Fruit fly (Drosophila melanogaster) whole organism, embryonic: ENCODE data around the gene NT1.

Experiments used
- Adf1 ChIP-seq: fragments of 200-800 bp; sonication (Bioruptor generic); IDR thresholded peaks from 2 replicates; pipeline ENCODE4 v1.3.6; 2022; ENCODE audit warnings: missing biosample characterization, missing genetic modification characterization
- Aef1 ChIP-seq: fragments of 200-800 bp; sonication (Bioruptor generic); IDR thresholded peaks from 3 replicates; pipeline ENCODE4 v1.3.6; 2022; ENCODE audit warnings: missing biosample characterization, missing genetic modification characterization
- CG10209 ChIP-seq: fragments of 200-800 bp; sonication (Bioruptor generic); optimal IDR thresholded peaks from 3 replicates; lab custom pipeline; 2017; ENCODE audit warnings: missing biosample characterization, mild to moderate bottlenecking, missing genetic modification characterization, missing genetic modification reagents
- CG11560 ChIP-seq: fragments of 200-800 bp; sonication (Bioruptor generic); IDR thresholded peaks from 3 replicates; pipeline ENCODE4 v1.3.6; 2022; ENCODE audit warnings: missing biosample characterization, missing genetic modification characterization
- CG11723 ChIP-seq: fragments of 200-800 bp; sonication (Bioruptor generic); optimal IDR thresholded peaks from 2 replicates; lab custom pipeline; 2017; ENCODE audit warnings: missing biosample characterization, mild to moderate bottlenecking, missing genetic modification characterization
- CG13624 ChIP-seq: fragments of 200-800 bp; sonication (Bioruptor generic); optimal IDR thresholded peaks from 2 replicates; lab custom pipeline; 2016; ENCODE audit warnings: missing biosample characterization, missing genetic modification characterization
- CG14965 ChIP-seq: fragments of 200-800 bp; sonication (Bioruptor generic); optimal IDR thresholded peaks from 2 replicates; lab custom pipeline; 2016; ENCODE audit warnings: missing biosample characterization, missing genetic modification characterization, borderline replicate concordance
- CG15269 ChIP-seq: fragments of 200-800 bp; sonication (Bioruptor generic); optimal IDR thresholded peaks from 2 replicates; lab custom pipeline; 2018; ENCODE audit warnings: missing biosample characterization, mild to moderate bottlenecking, missing genetic modification characterization, moderate library complexity
- CG15601 ChIP-seq: fragments of 200-800 bp; sonication (Bioruptor generic); optimal IDR thresholded peaks from 3 replicates; lab custom pipeline; 2019; ENCODE audit warnings: missing biosample characterization, mild to moderate bottlenecking, missing genetic modification characterization, moderate library complexity
- CG18476 ChIP-seq: fragments of 200-800 bp; sonication (Bioruptor generic); optimal IDR thresholded peaks from 2 replicates; lab custom pipeline; 2016; ENCODE audit warnings: missing biosample characterization, mild to moderate bottlenecking, missing genetic modification characterization
- CG2199 ChIP-seq: fragments of 200-800 bp; sonication (Bioruptor generic); IDR thresholded peaks from 3 replicates; pipeline ENCODE4 v1.3.6; 2022; ENCODE audit warnings: missing biosample characterization, missing genetic modification characterization
- CG3163 ChIP-seq: fragments of 200-800 bp; sonication (Bioruptor generic); optimal IDR thresholded peaks from 3 replicates; lab custom pipeline; 2016; ENCODE audit warnings: missing biosample characterization, missing genetic modification characterization
- CG32767 ChIP-seq: fragments of 200-800 bp; sonication (Bioruptor generic); IDR thresholded peaks from 2 replicates; pipeline ENCODE4 v1.3.6; 2022; ENCODE audit warnings: missing biosample characterization, missing genetic modification characterization
- CG34224 ChIP-seq: fragments of 200-800 bp; sonication (Bioruptor generic); IDR thresholded peaks from 3 replicates; pipeline ENCODE4 v1.3.6; 2022; ENCODE audit warnings: missing biosample characterization, missing genetic modification characterization; ENCODE audit not compliant: partially characterized antibody
- CG4707 ChIP-seq: fragments of 200-800 bp; sonication (Bioruptor generic); optimal IDR thresholded peaks from 2 replicates; lab custom pipeline; 2018; ENCODE audit warnings: missing biosample characterization, mild to moderate bottlenecking, missing genetic modification characterization, moderate library complexity
- CG6683 ChIP-seq: fragments of 200-800 bp; sonication (Bioruptor generic); optimal IDR thresholded peaks from 2 replicates; lab custom pipeline; 2017; ENCODE audit warnings: missing biosample characterization, mild to moderate bottlenecking, missing genetic modification characterization, missing genetic modification reagents
- CG8281 ChIP-seq: fragments of 200-800 bp; sonication (Bioruptor generic); optimal IDR thresholded peaks from 2 replicates; lab custom pipeline; 2018; ENCODE audit warnings: missing biosample characterization, mild to moderate bottlenecking, missing genetic modification characterization, moderate library complexity
- CG8924 ChIP-seq: fragments of 200-800 bp; optimal IDR thresholded peaks from 3 replicates; lab custom pipeline; 2019; ENCODE audit warnings: missing biosample characterization, mild to moderate bottlenecking, missing genetic modification characterization, moderate library complexity
- CG8944 ChIP-seq: fragments of 200-800 bp; sonication (Bioruptor generic); optimal IDR thresholded peaks from 3 replicates; lab custom pipeline; 2016; ENCODE audit warnings: missing biosample characterization, missing genetic modification characterization
- CHES-1-like ChIP-seq: fragments of 200-800 bp; sonication (Bioruptor generic); optimal IDR thresholded peaks from 2 replicates; lab custom pipeline; 2016; ENCODE audit warnings: missing biosample characterization, missing genetic modification characterization
- Dip2 ChIP-seq: fragments of 200-800 bp; sonication (Bioruptor generic); IDR thresholded peaks from 2 replicates; pipeline ENCODE4 v1.3.6; 2022; ENCODE audit warnings: missing biosample characterization, missing genetic modification characterization
- Hey ChIP-seq: fragments of 200-800 bp; sonication (Bioruptor generic); optimal IDR thresholded peaks from 3 replicates; lab custom pipeline; 2018; ENCODE audit warnings: missing biosample characterization, mild to moderate bottlenecking, missing genetic modification characterization
- Hr78 ChIP-seq, 2 experiments: fragments of 200-800 bp in 1 of 2; fragments of >200 bp in 1 of 2; sonication (Bioruptor generic) in 1 of 2; optimal IDR thresholded peaks; 2 replicates each; lab custom pipeline; 2017 to 2019; ENCODE audit warnings: missing biosample characterization in 2 of 2, missing genetic modification characterization in 2 of 2, mild to moderate bottlenecking in 1 of 2, moderate library complexity in 1 of 2
- Jarid2 ChIP-seq: fragments of 200-800 bp; sonication (Bioruptor generic); optimal IDR thresholded peaks from 3 replicates; lab custom pipeline; 2017; ENCODE audit warnings: mild to moderate bottlenecking, missing biosample characterization, missing genetic modification reagents, missing genetic modification characterization
- Lhr ChIP-seq: fragments of 200-800 bp; sonication (Bioruptor generic); optimal IDR thresholded peaks from 3 replicates; lab custom pipeline; 2017; ENCODE audit warnings: mild to moderate bottlenecking, missing biosample characterization, missing genetic modification reagents, missing genetic modification characterization
- PHDP ChIP-seq: fragments of 200-800 bp; sonication (Bioruptor generic); optimal IDR thresholded peaks from 3 replicates; lab custom pipeline; 2018; ENCODE audit warnings: missing biosample characterization, mild to moderate bottlenecking, missing genetic modification characterization, moderate library complexity
- Ravus ChIP-seq: fragments of 200-800 bp; sonication (Bioruptor generic); IDR thresholded peaks from 2 replicates; pipeline ENCODE4 v1.3.6; 2022; ENCODE audit warnings: missing biosample characterization, missing genetic modification characterization
- Spps ChIP-seq: fragments of 200-800 bp; sonication (Bioruptor generic); optimal IDR thresholded peaks from 2 replicates; lab custom pipeline; 2018; ENCODE audit warnings: missing biosample characterization, mild to moderate bottlenecking, missing genetic modification characterization
- Usf ChIP-seq: fragments of 200-800 bp; sonication (Bioruptor generic); optimal IDR thresholded peaks from 2 replicates; lab custom pipeline; 2017; ENCODE audit warnings: missing genotype, missing biosample characterization, missing genetic modification characterization
- Xbp1 ChIP-seq: fragments of 200-800 bp; sonication (Bioruptor generic); optimal IDR thresholded peaks from 3 replicates; lab custom pipeline; 2016; ENCODE audit warnings: missing biosample characterization, mild to moderate bottlenecking, missing genetic modification characterization
- ap ChIP-seq: fragments of 200-800 bp; sonication (Bioruptor generic); IDR thresholded peaks from 2 replicates; pipeline ENCODE4 v1.3.6; 2022; ENCODE audit warnings: missing biosample characterization, missing genetic modification characterization
- cg ChIP-seq: fragments of 200-800 bp; sonication (Bioruptor generic); optimal IDR thresholded peaks from 3 replicates; lab custom pipeline; 2019; ENCODE audit warnings: missing biosample characterization, mild to moderate bottlenecking, missing genetic modification characterization, moderate library complexity
- dm ChIP-seq: fragments of 200-800 bp; sonication (Bioruptor generic); optimal IDR thresholded peaks from 3 replicates; lab custom pipeline; 2016; ENCODE audit warnings: missing biosample characterization, missing genetic modification characterization
- gcm ChIP-seq: fragments of 200-800 bp; sonication (Bioruptor generic); optimal IDR thresholded peaks from 2 replicates; lab custom pipeline; 2019; ENCODE audit warnings: missing biosample characterization, mild to moderate bottlenecking, missing genetic modification characterization, moderate library complexity
- gcm2 ChIP-seq: fragments of 200-800 bp; sonication (Bioruptor generic); optimal IDR thresholded peaks from 2 replicates; lab custom pipeline; 2016; ENCODE audit warnings: missing biosample characterization, missing genetic modification characterization
- grau ChIP-seq: fragments of 200-800 bp; optimal IDR thresholded peaks from 3 replicates; lab custom pipeline; 2019; ENCODE audit warnings: missing biosample characterization, mild to moderate bottlenecking, missing genetic modification characterization, moderate library complexity
- gsb-n ChIP-seq: fragments of 200-800 bp; sonication (Bioruptor generic); optimal IDR thresholded peaks from 3 replicates; lab custom pipeline; 2018; ENCODE audit warnings: missing biosample characterization, mild to moderate bottlenecking, missing genetic modification characterization
- h ChIP-seq: fragments of >200 bp; optimal IDR thresholded peaks from 2 replicates; lab custom pipeline; 2017
- lola ChIP-seq, 3 experiments: fragments of >200 bp in 2 of 3; fragments of 200-800 bp in 1 of 3; sonication (Bioruptor generic) in 1 of 3; optimal IDR thresholded peaks; 2 replicates each; lab custom pipeline; 2017 to 2019; ENCODE audit warnings: missing biosample characterization in 3 of 3, missing genetic modification characterization in 3 of 3, mild to moderate bottlenecking in 1 of 3, moderate library complexity in 1 of 3
- nerfin-1 ChIP-seq: fragments of 200-800 bp; sonication (Bioruptor generic); optimal IDR thresholded peaks from 3 replicates; lab custom pipeline; 2019; ENCODE audit warnings: missing biosample characterization, mild to moderate bottlenecking, missing genetic modification characterization, moderate library complexity
- nom ChIP-seq: fragments of 200-800 bp; sonication (Bioruptor generic); optimal IDR thresholded peaks from 2 replicates; lab custom pipeline; 2017; ENCODE audit warnings: missing biosample characterization, missing genetic modification characterization, mild to moderate bottlenecking, moderate library complexity, missing genetic modification reagents
- pan ChIP-seq, 4 experiments: fragments of >200 bp in 3 of 4; fragments of 200-800 bp in 1 of 4; sonication (Bioruptor generic) in 1 of 4; optimal IDR thresholded peaks in 3 of 4; IDR thresholded peaks in 1 of 4; 2 replicates each; pipeline versions ENCODE4 v1.3.6 to Lab custom; 2017 to 2022; ENCODE audit warnings: missing biosample characterization in 2 of 4, missing genetic modification characterization in 2 of 4, mixed read lengths in 1 of 4
- salm ChIP-seq: fragments of 200-800 bp; sonication (Bioruptor generic); optimal IDR thresholded peaks from 2 replicates; lab custom pipeline; 2018; ENCODE audit warnings: missing biosample characterization, mild to moderate bottlenecking, missing genetic modification characterization
- sens-2 ChIP-seq: fragments of 200-800 bp; sonication (Bioruptor generic); IDR thresholded peaks from 2 replicates; pipeline ENCODE4 v1.3.6; 2022; ENCODE audit warnings: missing biosample characterization, missing genetic modification characterization
- sima ChIP-seq: fragments of 200-800 bp; sonication (Bioruptor generic); optimal IDR thresholded peaks from 2 replicates; lab custom pipeline; 2016; ENCODE audit warnings: missing biosample characterization, missing genetic modification characterization
- toy ChIP-seq: fragments of 200-800 bp; sonication (Bioruptor generic); IDR thresholded peaks from 2 replicates; pipeline ENCODE4 v1.3.6; 2022; ENCODE audit warnings: missing biosample characterization, missing genetic modification characterization
- trh ChIP-seq: fragments of 200-800 bp; sonication (Bioruptor generic); optimal IDR thresholded peaks from 2 replicates; lab custom pipeline; 2016; ENCODE audit warnings: missing biosample characterization, missing genetic modification characterization
- unpg ChIP-seq: fragments of 200-800 bp; sonication (Bioruptor generic); optimal IDR thresholded peaks from 3 replicates; lab custom pipeline; 2018; ENCODE audit warnings: missing biosample characterization, mild to moderate bottlenecking, missing genetic modification characterization, moderate library complexity
- zf30C ChIP-seq: fragments of 200-800 bp; sonication (Bioruptor generic); optimal IDR thresholded peaks from 3 replicates; lab custom pipeline; 2018; ENCODE audit warnings: missing biosample characterization, mild to moderate bottlenecking, missing genetic modification characterization

NT1 gene

dm6 chr3L:4474946-4475470, 33.2 kb downstream of the NT1 start (continued):
- TF ChIP-seq Usf (GFP tag; lab: Kevin White, UChicago) (no peak), sima (GFP tag; lab: Kevin White, UChicago) (peak; percentile 66), PHDP (tag; lab: Kevin White, UChicago) (peak; percentile 93), Hey (tag; lab: Kevin White, UChicago) (peak; percentile 79), grau (tag; lab: Kevin White, UChicago) (peak; percentile 69), Spps (peak; percentile 43), gcm (GFP tag; lab: Kevin White, UChicago) (no peak), CG15269 (tag; lab: Kevin White, UChicago) (peak; percentile 79), sens-2 (GFP tag; lab: Robert Waterston, UW) (peak; percentile 82), lola (GFP tag; optimal IDR thresholded peaks at IDR 0.05; lab: Kevin White, UChicago) (no peak), gsb-n (tag; lab: Kevin White, UChicago) (peak; percentile 67), CG8281 (tag; lab: Kevin White, UChicago) (peak; percentile 63), nom (GFP tag; lab: Kevin White, UChicago) (no peak), Adf1 (GFP tag; lab: Robert Waterston, UW) (no peak), CG11560 (no peak), CG6683 (GFP tag; lab: Kevin White, UChicago) (peak; percentile 87), Hr78 (GFP tag; optimal IDR thresholded peaks at IDR 0.05; lab: Kevin White, UChicago) (no peak), CG2199 (GFP tag; lab: Robert Waterston, UW) (no peak), CG10209 (GFP tag; lab: Kevin White, UChicago) (peak; percentile 77), unpg (GFP tag; lab: Kevin White, UChicago) (peak; percentile 86), gcm2 (GFP tag; lab: Kevin White, UChicago) (peak; percentile 74), nerfin-1 (tag; lab: Kevin White, UChicago) (peak; percentile 76), CG15601 (tag; lab: Kevin White, UChicago) (peak; percentile 81), toy (GFP tag; lab: Robert Waterston, UW) (0 out of 2 replicates have a peak, but pooled peaks have one; percentile 32), CG11723 (GFP tag; lab: Kevin White, UChicago) (peak; percentile 84), ap (GFP tag; lab: Robert Waterston, UW) (peak; percentile 58), CHES-1-like (peak; percentile 59), CG13624 (peak; percentile 73), trh (GFP tag; lab: Kevin White, UChicago) (peak; percentile 73), CG8944 (GFP tag; lab: Kevin White, UChicago) (no peak), Lhr (peak; percentile 78), h (lab: Kevin White, UChicago) (no peak), salm (tag; lab: Kevin White, UChicago) (peak; percentile 77), CG14965 (GFP tag; lab: Kevin White, UChicago) (peak; percentile 30), Jarid2 (peak; percentile 68), CG4707 (GFP tag; lab: Kevin White, UChicago) (peak; percentile 94), Dip2 (GFP tag; lab: Robert Waterston, UW) (no peak), pan (optimal IDR thresholded peaks at IDR 0.05; lab: Kevin White, UChicago) (no peak), pan (GFP tag; optimal IDR thresholded peaks at IDR 0.05 in 1 of 2, IDR thresholded peaks at IDR 0.05 in 1 of 2) (peak in 1 of 2 experiments; percentile 75), Ravus (GFP tag; lab: Robert Waterston, UW) (no peak), Xbp1 (GFP tag; lab: Kevin White, UChicago) (peak; percentile 75), CG3163 (GFP tag; lab: Kevin White, UChicago) (peak; percentile 24), CG34224 (GFP tag; lab: Robert Waterston, UW) (no peak), CG8924 (tag; lab: Kevin White, UChicago) (no peak), cg (GFP tag; lab: Kevin White, UChicago) (no peak), dm (GFP tag; lab: Kevin White, UChicago) (peak; percentile 52), CG18476 (peak; percentile 32), Aef1 (GFP tag; lab: Robert Waterston, UW) (no peak), CG32767 (GFP tag; lab: Robert Waterston, UW) (peak; percentile 35; the same call in 1 of the 2 replicates), zf30C (peak; percentile 30)
